Worm (Caenorhabditis elegans): ENCODE results near the gene scc-3.

scc-3 gene

ce11 chrV:12800171-12800570 is 36.4 kb downstream of the scc-3 start, which contains the start of gene ugt-3:
ugt-3 (minus strand) TSS chrV:12800271.
- TF ChIP-seq zag-1 (tag; optimal IDR thresholded peaks at IDR 0.05) (no peak), peb-1 (tag; optimal IDR thresholded peaks at IDR 0.05) (no peak), nhr-129 (tag; optimal IDR thresholded peaks at IDR 0.05) (no peak), nhr-11 (tag; optimal IDR thresholded peaks at IDR 0.05) (no peak), ztf-11 (tag; optimal IDR thresholded peaks at IDR 0.05) (no peak), lin-39 (tag; optimal IDR thresholded peaks at IDR 0.05) (no peak), elt-1 (tag; optimal IDR thresholded peaks at IDR 0.05) (no peak), nhr-12 (tag; optimal IDR thresholded peaks at IDR 0.05) (no peak), nhr-21 (tag; optimal IDR thresholded peaks at IDR 0.05) (no peak), F13H6.1 (tag; optimal IDR thresholded peaks at IDR 0.05) (no peak), snpc-4 (tag; optimal IDR thresholded peaks at IDR 0.05) (no peak), Y55F3AM.14 (GFP tag; optimal IDR thresholded peaks at IDR 0.05) (no peak), skn-1 (tag; optimal IDR thresholded peaks at IDR 0.05) (no peak), nhr-77 (tag; optimal IDR thresholded peaks at IDR 0.05) (no peak), nhr-237 (tag; optimal IDR thresholded peaks at IDR 0.05) (no peak), ZK546.5 (tag; optimal IDR thresholded peaks at IDR 0.05) (no peak), elt-3 (tag; optimal IDR thresholded peaks at IDR 0.05) (no peak), unc-55 (GFP tag; optimal IDR thresholded peaks at IDR 0.05) (no peak), sma-3 (GFP tag; optimal IDR thresholded peaks at IDR 0.05) (no peak)

- TF ChIP-seq ztf-1 (GFP tag; conservative IDR thresholded peaks at IDR 0.05) (no peak), elt-1 (tag; optimal IDR thresholded peaks at IDR 0.05) (no peak), ceh-16 (tag; optimal IDR thresholded peaks at IDR 0.05) (no peak), R02D3.7 (tag; optimal IDR thresholded peaks at IDR 0.05) (no peak), sma-9 (GFP tag; optimal IDR thresholded peaks at IDR 0.05) (no peak), sma-9 (tag; optimal IDR thresholded peaks at IDR 0.05) (no peak), nhr-11 (tag; optimal IDR thresholded peaks at IDR 0.05) (no peak), nhr-237 (tag; optimal IDR thresholded peaks at IDR 0.05) (no peak), ztf-11 (tag; optimal IDR thresholded peaks at IDR 0.05) (no peak), lin-39 (tag; optimal IDR thresholded peaks at IDR 0.05) (no peak), ZK546.5 (tag; optimal IDR thresholded peaks at IDR 0.05) (no peak), unc-62 (GFP tag; optimal IDR thresholded peaks at IDR 0.05) (no peak), sma-3 (GFP tag; optimal IDR thresholded peaks at IDR 0.05) (no peak), gmeb-1 (tag; optimal IDR thresholded peaks at IDR 0.05) (no peak), nhr-23 (tag; optimal IDR thresholded peaks at IDR 0.05) (no peak), lin-13 (GFP tag; optimal IDR thresholded peaks at IDR 0.05) (no peak), nhr-25 (tag; optimal IDR thresholded peaks at IDR 0.05) (no peak), blmp-1 (tag; optimal IDR thresholded peaks at IDR 0.05; ENCODE audit: insufficient read depth) (no peak)
These were observed 39.5 kb downstream of the scc-3 start, which contains the start of gene srbc-45 for ce11 chrV:12803274-12803673. srbc-45 (plus strand) TSS chrV:12803574.

- TF ChIP-seq nhr-25 (tag; optimal IDR thresholded peaks at IDR 0.05) (no peak), gmeb-1 (tag; optimal IDR thresholded peaks at IDR 0.05) (no peak), elt-3 (tag; optimal IDR thresholded peaks at IDR 0.05) (no peak), nhr-10 (tag; optimal IDR thresholded peaks at IDR 0.05) (no peak), lin-13 (GFP tag; optimal IDR thresholded peaks at IDR 0.05) (no peak), egl-27 (tag; optimal IDR thresholded peaks at IDR 0.05) (no peak), nhr-6 (tag; optimal IDR thresholded peaks at IDR 0.05) (no peak), elt-1 (tag; optimal IDR thresholded peaks at IDR 0.05) (no peak), aly-2 (tag; optimal IDR thresholded peaks at IDR 0.05) (no peak), ceh-16 (tag; optimal IDR thresholded peaks at IDR 0.05) (no peak), Y55F3AM.14 (GFP tag; optimal IDR thresholded peaks at IDR 0.05) (no peak), lin-11 (tag; optimal IDR thresholded peaks at IDR 0.05) (no peak), sem-4 (tag; optimal IDR thresholded peaks at IDR 0.05) (no peak), nhr-12 (tag; optimal IDR thresholded peaks at IDR 0.05) (no peak), C34F6.9 (tag; optimal IDR thresholded peaks at IDR 0.05) (no peak), ama-1 (optimal IDR thresholded peaks at IDR 0.05) (no peak), sma-3 (GFP tag; optimal IDR thresholded peaks at IDR 0.05) (no peak), blmp-1 (tag; optimal IDR thresholded peaks at IDR 0.05; ENCODE audit: insufficient read depth) (no peak)
These were observed 42.4 kb downstream of the scc-3 start, which contains the start of gene ZC443.7 for ce11 chrV:12806190-12806589. ZC443.7 (plus strand) TSS chrV:12806490.

- no peak for TF ChIP-seq ceh-82 (tag; optimal IDR thresholded peaks at IDR 0.05)
- TF ChIP-seq aly-2 (tag; optimal IDR thresholded peaks at IDR 0.05) = no peak
- TF ChIP-seq crh-2 (tag; optimal IDR thresholded peaks at IDR 0.05) = no peak
- no peak for TF ChIP-seq F13H6.1 (tag; optimal IDR thresholded peaks at IDR 0.05)
- TF ChIP-seq lsy-2 (tag; optimal IDR thresholded peaks at IDR 0.05) = no peak
- no peak for TF ChIP-seq nhr-129 (tag; optimal IDR thresholded peaks at IDR 0.05)
These were observed 46.1 kb downstream of the scc-3 start, which contains the start of gene ZC443.1 for ce11 chrV:12809876-12810275. ZC443.1 (minus strand) TSS chrV:12810080.
